Worm (Caenorhabditis elegans): ENCODE data around the gene med-1.

DNA sequence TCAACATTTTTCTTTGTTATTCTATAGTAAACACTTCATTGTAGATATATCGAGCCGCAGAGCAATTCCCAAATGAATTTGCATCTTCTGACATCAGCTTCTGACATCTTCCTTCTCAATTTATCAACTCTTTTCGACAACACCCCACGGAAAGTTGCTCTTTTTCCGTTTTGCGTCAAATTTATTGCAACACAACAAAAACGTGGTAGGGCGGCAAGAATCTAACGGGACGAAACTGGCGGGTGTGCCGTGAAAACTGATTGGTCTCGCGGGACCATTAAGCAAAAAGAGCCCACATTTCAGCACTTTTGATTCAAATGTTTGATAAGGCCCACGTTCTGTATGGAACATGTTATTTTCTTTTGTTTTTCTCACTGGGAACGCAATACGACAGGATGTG is 25.7 kb upstream of the med-1 start:
- TF ChIP-seq elt-2 (tag; optimal IDR thresholded peaks at IDR 0.05) (no peak), fkh-10 (GFP tag; optimal IDR thresholded peaks at IDR 0.05) (no peak), hlh-6 (tag; optimal IDR thresholded peaks at IDR 0.05) (no peak), hlh-13 (GFP tag; optimal IDR thresholded peaks at IDR 0.05) (no peak), K02D7.2 (tag; optimal IDR thresholded peaks at IDR 0.05) (no peak), ceh-48 (tag; optimal IDR thresholded peaks at IDR 0.05) (no peak), ttx-3 (tag; optimal IDR thresholded peaks at IDR 0.05) (no peak), eyg-1 (tag; optimal IDR thresholded peaks at IDR 0.05) (no peak), madf-2 (tag; optimal IDR thresholded peaks at IDR 0.05) (no peak), ama-1 (optimal IDR thresholded peaks at IDR 0.05) (no peak), unc-86 (tag; optimal IDR thresholded peaks at IDR 0.05) (no peak)

Data from whole organism, late embryonic.